Fruit fly (Drosophila melanogaster): ENCODE measurements around the gene CG7565.

DNA sequence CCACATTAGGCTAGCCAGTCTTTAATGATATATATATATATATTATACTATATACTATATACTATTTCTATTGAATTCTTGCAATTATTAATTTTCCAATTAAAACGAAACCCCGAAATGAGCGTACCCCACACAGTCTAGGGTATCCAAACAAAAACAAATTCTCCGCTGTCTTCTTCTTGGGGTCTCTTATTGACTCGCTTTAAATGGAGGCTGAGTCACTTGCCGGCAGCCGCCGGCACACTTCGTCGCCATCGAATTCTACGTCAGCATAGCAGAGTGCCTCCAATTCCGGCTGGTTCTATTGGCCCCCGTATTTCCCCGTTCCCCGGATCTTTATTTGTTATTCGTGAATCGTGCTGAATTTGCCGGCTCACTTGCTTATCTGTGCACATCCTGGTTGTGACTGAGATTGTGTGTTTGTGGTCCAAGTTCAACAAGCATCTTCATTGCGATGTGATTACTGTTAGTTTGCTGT lies 3.1 kb upstream of the CG7565 start:
- TF ChIP-seq sage (GFP tag; optimal IDR thresholded peaks at IDR 0.05) (no peak), Dfd (GFP tag; optimal IDR thresholded peaks at IDR 0.05) (no peak), pan (optimal IDR thresholded peaks at IDR 0.05) (no peak), CrebA (GFP tag; optimal IDR thresholded peaks at IDR 0.05; ENCODE audit: borderline replicate concordance) (no peak), Abd-B (GFP tag; optimal IDR thresholded peaks at IDR 0.05) (no peak), dsf (GFP tag; optimal IDR thresholded peaks at IDR 0.05; ENCODE audit: borderline replicate concordance) (no peak), Myc (optimal IDR thresholded peaks at IDR 0.05) (no peak), br (GFP tag; optimal IDR thresholded peaks at IDR 0.05) (no peak), h (GFP tag; optimal IDR thresholded peaks at IDR 0.05) (no peak), foxo (GFP tag; optimal IDR thresholded peaks at IDR 0.05) (peak in 1 of 2 experiments; percentile 26), sv (GFP tag; optimal IDR thresholded peaks at IDR 0.05) (no peak), Hr83 (GFP tag; optimal IDR thresholded peaks at IDR 0.05; ENCODE audit: poor library complexity, severe bottlenecking) (peak; percentile 30)

All from whole organism, wandering third instar larva.